Worm (Caenorhabditis elegans): Measurements from ENCODE around the gene npp-8.

- TF ChIP-seq snpc-4 (GFP tag; optimal IDR thresholded peaks at IDR 0.05) = no peak
- TF ChIP-seq snpc-4 (tag; optimal IDR thresholded peaks at IDR 0.05) = no peak
- no peak for TF ChIP-seq sdz-38 (tag; optimal IDR thresholded peaks at IDR 0.05)
- TF ChIP-seq hsf-1 (GFP tag; IDR thresholded peaks at IDR 0.05) = no peak
- TF ChIP-seq B0019.2 (GFP tag; conservative IDR thresholded peaks at IDR 0.05) = no peak
- no peak for TF ChIP-seq egl-18 (GFP tag; IDR thresholded peaks at IDR 0.05)
- TF ChIP-seq unc-130 (GFP tag; optimal IDR thresholded peaks at IDR 0.05) = no peak
- TF ChIP-seq snpc-3.4 (tag; optimal IDR thresholded peaks at IDR 0.05) = no peak
- TF ChIP-seq ZK185.1 (tag; optimal IDR thresholded peaks at IDR 0.05; ENCODE audit: poor library complexity, severe bottlenecking) = no peak
- no peak for TF ChIP-seq ekl-4 (GFP tag; IDR thresholded peaks at IDR 0.05)
- no peak for TF ChIP-seq unc-62 (GFP tag; optimal IDR thresholded peaks at IDR 0.05)
- no peak for TF ChIP-seq ceh-100 (GFP tag; IDR thresholded peaks at IDR 0.05)
- TF ChIP-seq mcd-1 (GFP tag; IDR thresholded peaks at IDR 0.05) = no peak
Measured at ce11 chrIV:1632593-1632992, 37.0 kb upstream of the npp-8 start.
